Worm (Caenorhabditis elegans) whole organism, early embryonic: ENCODE results near the gene cpsf-2.

Source experiments
- F13C5.2 ChIP-seq: sonication (generic microtip); optimal IDR thresholded peaks from 2 replicates; lab custom pipeline; 2017; ENCODE audit warnings: mild to moderate bottlenecking, missing genetic modification characterization, inconsistent platforms, missing compliant biosample characterization
- aly-1 ChIP-seq: sonication (generic microtip); optimal IDR thresholded peaks from 2 replicates; lab custom pipeline; 2016; ENCODE audit warnings: missing genetic modification characterization, missing compliant biosample characterization
- ama-1 ChIP-seq: fragments of 150-350 bp; optimal IDR thresholded peaks from 2 replicates; lab custom pipeline; 2014
- ceh-13 ChIP-seq: fragments of 200-800 bp; sonication (Bioruptor generic); optimal IDR thresholded peaks from 2 replicates; lab custom pipeline; 2018; ENCODE audit warnings: mild to moderate bottlenecking, missing genetic modification characterization, missing compliant biosample characterization
- flt-1 ChIP-seq: fragments of 200-800 bp; sonication (Bioruptor generic); IDR thresholded peaks from 2 replicates; pipeline ENCODE4 v1.3.6; 2022; ENCODE audit warnings: missing genetic modification characterization, missing compliant biosample characterization
- hmg-4 ChIP-seq: fragments of 200-800 bp; sonication (Bioruptor generic); optimal IDR thresholded peaks from 2 replicates; lab custom pipeline; 2018; ENCODE audit warnings: mild to moderate bottlenecking, missing genetic modification characterization, missing compliant biosample characterization
- hnd-1 ChIP-seq: sonication (generic microtip); optimal IDR thresholded peaks from 2 replicates; lab custom pipeline; 2016; ENCODE audit warnings: missing genetic modification characterization, missing compliant biosample characterization
- tbx-11 ChIP-seq: fragments of 200-800 bp; sonication (Bioruptor generic); IDR thresholded peaks from 2 replicates; pipeline ENCODE4 v1.3.6; 2022; ENCODE audit warnings: missing genetic modification characterization, missing compliant biosample characterization
- tbx-37 ChIP-seq: fragments of 200-800 bp; sonication (Bioruptor generic); conservative IDR thresholded peaks from 2 replicates; pipeline ENCODE4 v1.3.6; 2022; ENCODE audit warnings: missing genetic modification reagents, missing genetic modification characterization, missing compliant biosample characterization

- TF ChIP-seq hmg-4 (GFP tag; lab: Kevin White, UChicago) = no peak
- TF ChIP-seq tbx-37 (GFP tag; lab: Robert Waterston, UW) = no peak
- no peak for TF ChIP-seq F13C5.2 (tag; lab: Kevin White, UChicago)
- TF ChIP-seq ama-1 (lab: Kevin White, UChicago) = no peak
- TF ChIP-seq ceh-13 (GFP tag; lab: Kevin White, UChicago) = no peak
- TF ChIP-seq aly-1 = no peak
- TF ChIP-seq tbx-11 (GFP tag; lab: Robert Waterston, UW) = no peak
- TF ChIP-seq hnd-1 (tag; lab: Kevin White, UChicago) = no peak
- TF ChIP-seq flt-1 (GFP tag; lab: Robert Waterston, UW) = no peak
Measured at ce11 chrV:7159391-7159790, 19.6 kb upstream of the cpsf-2 start, which contains the start of gene str-204.
